Fruit fly (Drosophila melanogaster): ENCODE results near the gene dop.

The dop gene

DNA sequence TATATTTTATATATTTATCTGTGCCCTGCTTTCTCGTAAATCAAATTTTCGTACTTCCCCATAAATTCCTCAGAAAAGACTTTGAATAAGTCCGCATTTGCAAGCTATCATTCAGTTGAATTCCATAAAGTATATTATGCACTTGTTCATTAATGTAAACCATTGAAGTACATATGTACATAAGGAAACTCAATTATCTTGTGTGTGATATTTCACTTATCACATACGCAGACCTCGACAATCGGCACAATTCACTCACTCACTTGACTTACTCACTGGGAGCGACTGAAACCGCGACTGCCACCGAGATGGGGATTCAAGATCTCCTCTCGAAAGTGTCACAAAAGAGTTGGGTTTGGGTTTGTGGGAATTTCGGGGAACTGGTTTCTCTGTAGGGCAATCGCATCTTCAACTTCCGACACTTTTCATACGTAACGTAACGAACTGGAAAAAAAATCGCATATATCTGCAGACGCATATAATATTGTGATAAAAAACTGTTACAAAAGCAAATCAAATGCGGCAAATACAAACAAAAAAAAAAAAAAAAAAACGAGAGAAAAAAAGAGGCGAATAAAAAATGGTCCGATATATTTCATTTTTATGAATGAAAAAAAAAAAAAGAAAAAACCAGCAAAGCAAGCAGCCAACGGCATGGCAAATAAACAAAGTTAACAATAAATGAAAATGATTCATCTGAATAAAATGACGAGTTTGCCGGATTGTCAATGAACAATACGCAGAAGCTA lies 31.4 kb downstream of the dop start (continued):
- TF ChIP-seq MESR4 (GFP tag; optimal IDR thresholded peaks at IDR 0.05) (no peak), CG7928 (GFP tag; optimal IDR thresholded peaks at IDR 0.05) (no peak), CG5180 (GFP tag; optimal IDR thresholded peaks at IDR 0.05) (peak; percentile 43), Vsx1 (GFP tag; optimal IDR thresholded peaks at IDR 0.05) (peak; percentile 11), slbo (GFP tag; IDR thresholded peaks at IDR 0.05) (no peak), fru (optimal IDR thresholded peaks at IDR 0.05) (no peak), toy (GFP tag; IDR thresholded peaks at IDR 0.05) (no peak), CG10366 (GFP tag; IDR thresholded peaks at IDR 0.05) (no peak; the same call in 1 of the 2 replicates), bowl (GFP tag; IDR thresholded peaks at IDR 0.05) (0 out of 2 replicates have a peak, but pooled peaks have one; percentile 41), unpg (GFP tag; optimal IDR thresholded peaks at IDR 0.05) (peak; percentile 5), CG4707 (GFP tag; optimal IDR thresholded peaks at IDR 0.05) (peak; percentile 25), CG10543 (GFP tag; optimal IDR thresholded peaks at IDR 0.05) (peak; percentile 25), gce (GFP tag; IDR thresholded peaks at IDR 0.05) (no peak), CG11085 (GFP tag; IDR thresholded peaks at IDR 0.05) (no peak), CG11696 (GFP tag; IDR thresholded peaks at IDR 0.05) (no peak), CG32532 (GFP tag; IDR thresholded peaks at IDR 0.05) (no peak), Fer3 (tag; optimal IDR thresholded peaks at IDR 0.05) (peak; percentile 6), gro (GFP tag; optimal IDR thresholded peaks at IDR 0.05) (no peak), CG1832 (GFP tag; optimal IDR thresholded peaks at IDR 0.05) (no peak), CkIIα-i1 (GFP tag; IDR thresholded peaks at IDR 0.05) (no peak), CG9727 (GFP tag; optimal IDR thresholded peaks at IDR 0.05) (no peak), onecut (GFP tag; IDR thresholded peaks at IDR 0.05) (no peak), ranshi (GFP tag; IDR thresholded peaks at IDR 0.05) (no peak), sob (GFP tag; IDR thresholded peaks at IDR 0.05) (peak; percentile 16; the same call in 1 of the 2 replicates), Ets97D (GFP tag; optimal IDR thresholded peaks at IDR 0.05) (no peak), CG8290 (GFP tag; optimal IDR thresholded peaks at IDR 0.05) (no peak), CG8290 (tag; optimal IDR thresholded peaks at IDR 0.05) (peak in 1 of 2 experiments; percentile 59), Mes4 (GFP tag; optimal IDR thresholded peaks at IDR 0.05) (no peak), CG4617 (GFP tag; optimal IDR thresholded peaks at IDR 0.05; ENCODE audit: borderline replicate concordance) (no peak), Dek (tag; optimal IDR thresholded peaks at IDR 0.05) (peak; percentile 3), NC2α (GFP tag; optimal IDR thresholded peaks at IDR 0.05) (no peak), CG13775 (GFP tag; optimal IDR thresholded peaks at IDR 0.05) (no peak), Dad (GFP tag; optimal IDR thresholded peaks at IDR 0.05) (no peak), CG2678 (tag; optimal IDR thresholded peaks at IDR 0.05) (peak; percentile 53), pho (GFP tag; optimal IDR thresholded peaks at IDR 0.05) (no peak), ATbp (GFP tag; optimal IDR thresholded peaks at IDR 0.05) (peak; percentile 71), corto (GFP tag; optimal IDR thresholded peaks at IDR 0.05) (no peak), dmrt99B (tag; optimal IDR thresholded peaks at IDR 0.05) (peak; percentile 33), disco-r (GFP tag; optimal IDR thresholded peaks at IDR 0.05) (no peak), ci (GFP tag; IDR thresholded peaks at IDR 0.05) (peak; percentile 75), HmgZ (tag; optimal IDR thresholded peaks at IDR 0.05) (no peak), lab (GFP tag; optimal IDR thresholded peaks at IDR 0.05) (peak; percentile 63), CG14014 (GFP tag; IDR thresholded peaks at IDR 0.05) (peak; percentile 68; the same call in 1 of the 2 replicates), al (GFP tag; IDR thresholded peaks at IDR 0.05) (no peak), CG13624 (GFP tag; optimal IDR thresholded peaks at IDR 0.05) (no peak), CG30020 (tag; optimal IDR thresholded peaks at IDR 0.05) (no peak), CG14965 (GFP tag; optimal IDR thresholded peaks at IDR 0.05; ENCODE audit: borderline replicate concordance) (no peak), TFAM (GFP tag; optimal IDR thresholded peaks at IDR 0.05) (no peak), Med (GFP tag) (peak; percentile 79), MBD-R2 (GFP tag; IDR thresholded peaks at IDR 0.05) (peak; percentile 9; the same call in 1 of the 2 replicates)

Measured in whole organism, embryonic.